Worm (Caenorhabditis elegans) whole organism, mixed stage, embryonic: ENCODE results near the gene Y32H12A.6.

ENCODE experiments used
- M03D4.4 ChIP-seq: sonication (generic microtip); optimal IDR thresholded peaks from 2 replicates; lab custom pipeline; 2017; ENCODE audit warnings: mild to moderate bottlenecking, missing genetic modification characterization, missing compliant biosample characterization
- bed-3 ChIP-seq: fragments of 200-800 bp; sonication (Bioruptor generic); optimal IDR thresholded peaks from 3 replicates; lab custom pipeline; 2018; ENCODE audit warnings: mild to moderate bottlenecking, missing genetic modification characterization, moderate library complexity, missing compliant biosample characterization
- blmp-1 ChIP-seq: fragments of 150-350 bp; optimal IDR thresholded peaks from 2 replicates; lab custom pipeline; 2014; ENCODE audit warnings: missing biosample characterization, missing genetic modification characterization
- ceh-39 ChIP-seq: fragments of 150-350 bp; optimal IDR thresholded peaks from 2 replicates; lab custom pipeline; 2014; ENCODE audit warnings: missing biosample characterization, missing genetic modification characterization
- ceh-43 ChIP-seq: fragments of 200-800 bp; sonication (Bioruptor generic); optimal IDR thresholded peaks from 2 replicates; lab custom pipeline; 2018; ENCODE audit warnings: mild to moderate bottlenecking, missing genetic modification characterization, moderate library complexity, missing compliant biosample characterization
- ceh-83 ChIP-seq: fragments of 200-800 bp; sonication (Bioruptor generic); optimal IDR thresholded peaks from 2 replicates; lab custom pipeline; 2018; ENCODE audit warnings: mild to moderate bottlenecking, missing genetic modification characterization, missing compliant biosample characterization
- ces-1 ChIP-seq: fragments of 150-350 bp; optimal IDR thresholded peaks from 2 replicates; lab custom pipeline; 2014; ENCODE audit warnings: missing biosample characterization, missing genetic modification reagents, missing genetic modification characterization
- cnd-1 ChIP-seq: fragments of 200-800 bp; sonication (Bioruptor generic); optimal IDR thresholded peaks from 2 replicates; lab custom pipeline; 2018; ENCODE audit warnings: mild to moderate bottlenecking, missing genetic modification characterization, missing compliant biosample characterization
- drap-1 ChIP-seq: fragments of 200-800 bp; sonication (Bioruptor generic); optimal IDR thresholded peaks from 3 replicates; lab custom pipeline; 2018; ENCODE audit warnings: mild to moderate bottlenecking, missing genetic modification characterization, missing compliant biosample characterization
- elt-1 ChIP-seq: sonication (generic microtip); optimal IDR thresholded peaks from 2 replicates; lab custom pipeline; 2017; ENCODE audit warnings: missing genetic modification characterization, mild to moderate bottlenecking, missing compliant biosample characterization, antibody characterized with exemption, moderate library complexity, borderline replicate concordance; ENCODE audit not compliant: insufficient read depth
- elt-3 ChIP-seq: fragments of 150-350 bp; optimal IDR thresholded peaks from 2 replicates; lab custom pipeline; 2014; ENCODE audit warnings: missing biosample characterization, missing genetic modification characterization
- flh-1 ChIP-seq: fragments of 200-800 bp; sonication (Bioruptor generic); optimal IDR thresholded peaks from 2 replicates; lab custom pipeline; 2018; ENCODE audit warnings: mild to moderate bottlenecking, missing genetic modification characterization, moderate library complexity, missing compliant biosample characterization
- ham-2 ChIP-seq: fragments of 200-800 bp; sonication (Bioruptor generic); optimal IDR thresholded peaks from 2 replicates; lab custom pipeline; 2018; ENCODE audit warnings: mild to moderate bottlenecking, missing genetic modification characterization, missing compliant biosample characterization
- hlh-1 ChIP-seq: fragments of 150-350 bp; optimal IDR thresholded peaks from 2 replicates; lab custom pipeline; 2014; ENCODE audit warnings: missing biosample characterization, missing genetic modification reagents, missing genetic modification characterization
- lin-13 ChIP-seq: fragments of 150-350 bp; optimal IDR thresholded peaks from 2 replicates; lab custom pipeline; 2014; ENCODE audit warnings: missing biosample characterization, missing genetic modification characterization
- lin-32 ChIP-seq: fragments of 200-800 bp; sonication (Bioruptor generic); optimal IDR thresholded peaks from 2 replicates; lab custom pipeline; 2018; ENCODE audit warnings: mild to moderate bottlenecking, missing genetic modification characterization, missing compliant biosample characterization
- lsy-2 ChIP-seq: fragments of 150-350 bp; optimal IDR thresholded peaks from 2 replicates; lab custom pipeline; 2014; ENCODE audit warnings: missing biosample characterization, missing genetic modification characterization
- mab-5 ChIP-seq: fragments of 150-350 bp; optimal IDR thresholded peaks from 2 replicates; lab custom pipeline; 2014; ENCODE audit warnings: missing biosample characterization, missing genetic modification characterization
- mep-1 ChIP-seq: fragments of 150-350 bp; optimal IDR thresholded peaks from 2 replicates; lab custom pipeline; 2017; ENCODE audit warnings: missing biosample characterization, missing genetic modification reagents, missing genetic modification characterization, inconsistent platforms
- mls-2 ChIP-seq: sonication (generic microtip); optimal IDR thresholded peaks from 2 replicates; lab custom pipeline; 2016; ENCODE audit warnings: mild to moderate bottlenecking, missing genetic modification characterization, moderate library complexity, missing compliant biosample characterization
- nhr-12 ChIP-seq: fragments of 150-350 bp; optimal IDR thresholded peaks from 2 replicates; lab custom pipeline; 2014; ENCODE audit warnings: missing biosample characterization, missing genetic modification characterization
- nhr-237 ChIP-seq: fragments of 150-350 bp; optimal IDR thresholded peaks from 2 replicates; lab custom pipeline; 2014; ENCODE audit warnings: missing biosample characterization, missing genetic modification characterization
- nhr-76 ChIP-seq: sonication (generic microtip); optimal IDR thresholded peaks from 2 replicates; lab custom pipeline; 2017; ENCODE audit warnings: missing biosample characterization, missing genetic modification characterization
- pha-4 ChIP-seq: fragments of 150-350 bp; optimal IDR thresholded peaks from 2 replicates; lab custom pipeline; 2018; ENCODE audit warnings: missing biosample characterization, missing genetic modification reagents, missing genetic modification characterization
- sem-2 ChIP-seq: fragments of 200-800 bp; sonication (Bioruptor generic); optimal IDR thresholded peaks from 2 replicates; lab custom pipeline; 2018; ENCODE audit warnings: mild to moderate bottlenecking, missing genetic modification characterization, missing compliant biosample characterization
- snpc-4 ChIP-seq: fragments of 150-350 bp; optimal IDR thresholded peaks from 2 replicates; lab custom pipeline; 2014; ENCODE audit warnings: missing biosample characterization, missing genetic modification characterization
- sptf-1 ChIP-seq: sonication (generic microtip); optimal IDR thresholded peaks from 2 replicates; lab custom pipeline; 2017; ENCODE audit warnings: mild to moderate bottlenecking, missing genetic modification characterization, moderate library complexity, missing compliant biosample characterization
- unc-120 ChIP-seq: sonication (generic microtip); optimal IDR thresholded peaks from 2 replicates; lab custom pipeline; 2017; ENCODE audit warnings: missing genetic modification characterization, missing compliant biosample characterization; ENCODE audit not compliant: poor library complexity, severe bottlenecking
- unc-39 ChIP-seq: fragments of 150-350 bp; optimal IDR thresholded peaks from 2 replicates; lab custom pipeline; 2014; ENCODE audit warnings: missing biosample characterization, missing genetic modification characterization
- unc-62 ChIP-seq: fragments of 150-350 bp; optimal IDR thresholded peaks from 2 replicates; lab custom pipeline; 2014; ENCODE audit warnings: missing biosample characterization, missing genetic modification reagents, missing genetic modification characterization
- zip-8 ChIP-seq: fragments of 150-350 bp; optimal IDR thresholded peaks from 2 replicates; lab custom pipeline; 2014; ENCODE audit warnings: missing biosample characterization, missing genetic modification characterization
- ztf-11 ChIP-seq: fragments of 150-350 bp; optimal IDR thresholded peaks from 2 replicates; lab custom pipeline; 2014; ENCODE audit warnings: missing biosample characterization, missing genetic modification characterization

Gene Y32H12A.6

DNA sequence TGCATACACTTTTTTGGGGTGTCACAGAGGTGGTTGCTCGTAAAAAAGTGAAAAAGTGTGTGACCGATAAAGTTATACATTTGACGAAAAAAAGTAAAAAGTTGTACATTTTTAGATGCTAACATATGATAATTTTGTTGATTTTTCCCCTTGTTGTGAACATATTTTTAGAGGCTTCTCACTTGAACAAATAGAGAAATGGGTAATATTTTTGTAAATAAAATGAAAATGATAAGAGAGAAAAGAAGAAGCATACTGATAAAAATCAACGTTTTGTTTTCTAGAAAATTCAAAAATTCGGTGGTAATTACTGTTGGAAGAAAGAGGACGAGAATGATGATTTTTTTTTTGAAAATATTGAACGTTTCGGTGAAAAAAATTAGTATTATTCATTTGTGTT lies 38.3 kb upstream of the Y32H12A.6 start:
- TF ChIP-seq ceh-39 = no peak
- no peak for TF ChIP-seq nhr-12 (tag; lab: Kevin White, UChicago)
- no peak for TF ChIP-seq nhr-237 (tag; lab: Kevin White, UChicago)
- TF ChIP-seq ztf-11 (tag; lab: Kevin White, UChicago) = no peak
- no peak for TF ChIP-seq unc-120 (tag; lab: Kevin White, UChicago)
- no peak for TF ChIP-seq flh-1 (GFP tag; lab: Kevin White, UChicago)
- no peak for TF ChIP-seq elt-3
- TF ChIP-seq snpc-4 (tag; lab: Kevin White, UChicago) = no peak
- TF ChIP-seq, all 35 proteins: peak for 0

DNA sequence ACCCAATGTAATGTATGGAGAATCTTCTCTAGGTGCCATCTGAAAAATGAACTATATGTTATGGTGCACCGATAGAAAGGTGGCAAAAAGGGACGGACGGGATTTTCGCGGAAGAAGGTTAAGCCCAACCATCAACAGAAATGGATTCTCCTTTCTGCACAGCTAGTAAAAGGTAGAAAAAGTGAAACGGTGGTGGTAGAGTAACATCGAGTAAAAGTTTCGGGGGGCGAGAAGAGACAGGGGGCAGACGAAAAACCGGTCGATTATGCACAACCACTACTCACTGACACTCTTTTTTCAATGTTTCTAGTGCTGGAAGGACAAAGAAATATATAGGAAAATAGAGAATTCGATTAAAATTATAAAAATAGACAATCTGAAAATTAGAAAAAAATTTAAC lies 37.6 kb upstream of the Y32H12A.6 start:
- TF ChIP-seq mab-5 (tag; lab: Kevin White, UChicago) (no peak), ces-1 (GFP tag; lab: Kevin White, UChicago) (no peak), mls-2 (tag; lab: Kevin White, UChicago) (no peak), M03D4.4 (tag; lab: Kevin White, UChicago) (no peak), elt-1 (tag; lab: Kevin White, UChicago) (no peak), nhr-237 (tag; lab: Kevin White, UChicago) (no peak), sptf-1 (tag; lab: Kevin White, UChicago) (no peak), ceh-43 (GFP tag; lab: Kevin White, UChicago) (no peak), nhr-76 (tag; lab: Kevin White, UChicago) (no peak), elt-3 (no peak), bed-3 (GFP tag; lab: Kevin White, UChicago) (no peak), lin-32 (GFP tag; lab: Kevin White, UChicago) (no peak), lsy-2 (no peak), zip-8 (tag; lab: Kevin White, UChicago) (no peak)
- TF ChIP-seq, all 35 proteins: peak for 0

DNA sequence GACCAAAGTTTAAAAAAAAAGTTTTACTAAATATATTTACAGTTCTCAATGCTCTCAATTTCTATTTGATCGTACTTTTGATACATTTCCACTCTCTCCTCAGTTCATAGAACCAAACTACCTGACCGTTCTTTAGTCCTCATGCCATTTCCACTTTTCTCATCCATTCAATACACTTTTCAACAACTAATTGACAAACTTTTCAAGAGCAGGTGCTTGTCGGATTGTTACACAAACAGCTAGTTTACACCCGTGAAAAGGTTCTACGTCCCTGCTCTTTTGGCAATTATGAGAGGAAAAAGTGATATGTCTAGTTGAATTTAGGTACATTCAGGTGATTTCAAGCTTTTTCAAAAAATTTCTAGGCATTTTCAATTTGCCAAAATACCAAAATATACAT lies 35.9 kb upstream of the Y32H12A.6 start:
- TF ChIP-seq unc-120 (tag; lab: Kevin White, UChicago) (peak; percentile 31), hlh-1 (tag; lab: Kevin White, UChicago) (peak; percentile 81), nhr-76 (tag; lab: Kevin White, UChicago) (no peak), ceh-43 (GFP tag; lab: Kevin White, UChicago) (no peak), ces-1 (GFP tag; lab: Kevin White, UChicago) (no peak)

DNA sequence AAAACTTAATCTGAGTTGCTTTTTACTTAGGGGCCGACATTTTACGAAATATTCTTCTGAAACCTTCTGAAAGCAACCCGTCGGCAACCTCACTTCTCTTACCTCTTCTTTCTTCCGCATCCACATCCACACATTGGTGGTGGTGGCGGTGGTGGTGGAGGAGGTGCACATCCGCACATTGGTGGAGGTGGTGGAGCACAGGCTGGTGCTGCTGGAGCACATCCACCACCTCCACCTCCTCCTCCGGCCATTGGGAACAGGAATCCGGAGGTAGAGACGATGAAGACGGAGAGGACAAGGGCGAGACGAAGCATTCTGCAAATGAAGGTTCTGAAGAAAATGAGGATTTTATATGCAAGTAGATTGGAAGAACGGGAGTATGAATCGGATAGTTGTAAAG lies 31.7 kb upstream of the Y32H12A.6 start, which contains the start of gene grl-22:
Gene grl-22 (minus strand): TSS at position 332 of the 400 bp plus-strand sequence.
- TF ChIP-seq mep-1 (no peak), drap-1 (GFP tag; lab: Kevin White, UChicago) (no peak), unc-39 (tag; lab: Kevin White, UChicago) (no peak), mab-5 (tag; lab: Kevin White, UChicago) (no peak), cnd-1 (tag; lab: Kevin White, UChicago) (no peak), lin-32 (GFP tag; lab: Kevin White, UChicago) (no peak), sptf-1 (tag; lab: Kevin White, UChicago) (no peak), nhr-76 (tag; lab: Kevin White, UChicago) (no peak), ham-2 (GFP tag; lab: Kevin White, UChicago) (no peak), unc-120 (tag; lab: Kevin White, UChicago) (no peak), nhr-12 (tag; lab: Kevin White, UChicago) (no peak), unc-62 (GFP tag; lab: Kevin White, UChicago) (no peak), pha-4 (tag; lab: Kevin White, UChicago) (no peak), elt-3 (no peak)
- TF ChIP-seq, all 35 proteins: peak for 0

DNA sequence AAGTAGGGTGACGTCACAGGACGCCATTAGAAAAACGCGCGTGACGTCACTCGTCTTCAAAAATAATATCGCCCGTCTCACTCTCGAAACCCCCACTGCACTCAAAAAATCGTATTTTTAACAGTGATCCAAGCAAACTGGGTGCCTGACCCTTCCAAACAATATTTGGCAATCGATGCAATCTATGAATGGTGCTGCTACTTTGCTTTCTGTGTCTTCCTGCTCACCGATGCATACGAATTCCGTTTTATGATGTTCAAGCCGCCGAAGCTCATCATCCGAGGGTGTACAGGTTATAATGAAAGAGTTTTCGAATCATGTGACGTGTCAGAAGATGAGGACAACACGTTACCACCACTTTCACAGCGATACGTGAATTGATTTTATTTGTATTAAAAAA lies 25.6 kb upstream of the Y32H12A.6 start, which contains the start of gene W03A5.1:
Gene W03A5.1 (plus strand): TSS at position 301 of the 400 bp plus-strand sequence.
- TF ChIP-seq lin-13 (no peak), zip-8 (tag; lab: Kevin White, UChicago) (peak; percentile 87)

DNA sequence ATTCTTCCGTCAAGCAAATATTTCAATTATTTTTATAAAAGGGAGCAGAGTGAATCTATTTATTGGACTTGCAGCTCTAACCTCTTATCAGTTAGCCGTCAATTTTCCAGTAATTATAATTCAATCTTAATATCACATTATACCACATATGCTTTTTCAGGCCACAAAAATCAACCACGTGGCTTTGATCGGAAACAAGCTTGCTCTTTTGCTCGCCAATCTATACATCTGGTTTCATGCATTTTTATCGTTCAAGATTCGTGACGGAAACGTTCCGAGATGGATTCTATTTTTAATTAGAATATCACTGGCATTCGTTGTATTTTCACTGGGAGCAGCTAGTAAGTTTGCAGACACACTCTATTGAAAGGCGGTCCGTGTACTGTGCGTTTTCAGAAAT lies 25.1 kb upstream of the Y32H12A.6 start:
- TF ChIP-seq ham-2 (GFP tag; lab: Kevin White, UChicago) (no peak), mep-1 (no peak), blmp-1 (tag; lab: Kevin White, UChicago) (no peak), hlh-1 (tag; lab: Kevin White, UChicago) (no peak), ztf-11 (tag; lab: Kevin White, UChicago) (no peak), nhr-237 (tag; lab: Kevin White, UChicago) (no peak), nhr-12 (tag; lab: Kevin White, UChicago) (no peak), unc-39 (tag; lab: Kevin White, UChicago) (no peak), mab-5 (tag; lab: Kevin White, UChicago) (no peak), ceh-43 (GFP tag; lab: Kevin White, UChicago) (no peak), snpc-4 (tag; lab: Kevin White, UChicago) (no peak), unc-62 (GFP tag; lab: Kevin White, UChicago) (no peak), elt-3 (no peak), sem-2 (GFP tag; lab: Kevin White, UChicago) (no peak), mls-2 (tag; lab: Kevin White, UChicago) (no peak), ces-1 (GFP tag; lab: Kevin White, UChicago) (no peak), flh-1 (GFP tag; lab: Kevin White, UChicago) (no peak), pha-4 (tag; lab: Kevin White, UChicago) (no peak), ceh-83 (no peak), lin-32 (GFP tag; lab: Kevin White, UChicago) (no peak)
